Worm (Caenorhabditis elegans) whole organism, young adult: ENCODE measurements around the gene dhhc-10.

Experiments used
- Y56A3A.18 ChIP-seq: fragments of 200-800 bp; sonication (Bioruptor generic); IDR thresholded peaks from 2 replicates; pipeline ENCODE4 v1.3.6; 2022; ENCODE audit warnings: missing genetic modification reagents, missing genetic modification characterization, missing compliant biosample characterization
- repo-1 ChIP-seq: sonication (generic microtip); optimal IDR thresholded peaks from 2 replicates; lab custom pipeline; 2017; ENCODE audit warnings: mild to moderate bottlenecking, missing genetic modification characterization, missing compliant biosample characterization

DNA sequence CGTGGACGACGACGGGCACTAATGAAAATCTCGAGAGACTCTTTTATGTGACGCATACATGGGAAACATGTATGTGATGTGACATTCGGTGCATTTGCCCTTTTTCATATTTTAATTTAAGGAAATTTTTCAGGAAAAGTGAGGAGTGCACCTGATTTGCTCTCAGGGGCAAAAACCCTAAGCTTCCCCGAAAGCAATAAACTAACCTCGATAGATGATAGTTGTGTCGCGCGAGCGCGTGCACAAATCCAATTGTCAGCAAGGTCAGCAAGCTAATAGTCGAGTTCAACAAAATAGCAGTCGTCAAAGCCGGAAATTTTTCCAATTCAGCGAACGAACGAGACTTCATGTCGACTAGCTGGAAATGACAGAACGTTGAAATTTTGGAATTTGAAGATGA is 11.1 kb downstream of the dhhc-10 start:
- TF ChIP-seq Y56A3A.18, result no peak
- no peak for TF ChIP-seq repo-1 (tag; lab: Kevin White, UChicago)
